Fruit fly (Drosophila melanogaster) S2 (cell line): Measurements from ENCODE around the gene Oat.

Experiments used
- CG8478 ChIP-seq: fragments of >200 bp; optimal IDR thresholded peaks from 2 replicates; lab custom pipeline; 2018
- CTCF ChIP-seq, 2 experiments: fragments of >200 bp; optimal IDR thresholded peaks; 2 replicates each; lab custom pipeline; 2018

- TF ChIP-seq CTCF (optimal IDR thresholded peaks at IDR 0.05; lab: Kevin White, UChicago) = no peak
- TF ChIP-seq CG8478 (lab: Kevin White, UChicago) = no peak
Observed at dm6 chr3L:19655923-19656322, 6.3 kb upstream of the Oat start.
